Worm (Caenorhabditis elegans) whole organism, early embryonic: ENCODE measurements around the gene cal-5.

ENCODE experiments used
- flt-1 ChIP-seq: fragments of 200-800 bp; sonication (Bioruptor generic); IDR thresholded peaks from 2 replicates; pipeline ENCODE4 v1.3.6; 2022; ENCODE audit warnings: missing genetic modification characterization, missing compliant biosample characterization
- hmg-4 ChIP-seq: fragments of 200-800 bp; sonication (Bioruptor generic); optimal IDR thresholded peaks from 2 replicates; lab custom pipeline; 2018; ENCODE audit warnings: mild to moderate bottlenecking, missing genetic modification characterization, missing compliant biosample characterization

- TF ChIP-seq hmg-4 (no peak), flt-1 (GFP tag; lab: Robert Waterston, UW) (no peak)
These were observed 34.1 kb upstream of the cal-5 start for ce11 chrX:5111894-5112293.
